Worm (Caenorhabditis elegans) whole organism, midembryonic: ENCODE measurements around the gene fbxa-25.

Source experiments
- flt-1 ChIP-seq: fragments of 200-800 bp; sonication (Bioruptor generic); IDR thresholded peaks from 2 replicates; pipeline ENCODE4 v1.3.6; 2022; ENCODE audit warnings: missing genetic modification characterization, missing compliant biosample characterization
- med-1 ChIP-seq: sonication (generic microtip); optimal IDR thresholded peaks from 2 replicates; lab custom pipeline; 2017; ENCODE audit warnings: missing genetic modification characterization, mild to moderate bottlenecking, missing compliant biosample characterization, antibody characterized with exemption, missing genetic modification reagents; ENCODE audit not compliant: insufficient read depth
- tab-1 ChIP-seq: fragments of 200-800 bp; sonication (Bioruptor generic); IDR thresholded peaks from 2 replicates; pipeline ENCODE4 v1.3.6; 2022; ENCODE audit warnings: missing genetic modification characterization, missing compliant biosample characterization
- ztf-23 ChIP-seq: fragments of 200-800 bp; sonication (Bioruptor generic); IDR thresholded peaks from 2 replicates; pipeline ENCODE4 v1.3.6; 2022; ENCODE audit warnings: missing genetic modification reagents, missing genetic modification characterization, missing compliant biosample characterization

DNA sequence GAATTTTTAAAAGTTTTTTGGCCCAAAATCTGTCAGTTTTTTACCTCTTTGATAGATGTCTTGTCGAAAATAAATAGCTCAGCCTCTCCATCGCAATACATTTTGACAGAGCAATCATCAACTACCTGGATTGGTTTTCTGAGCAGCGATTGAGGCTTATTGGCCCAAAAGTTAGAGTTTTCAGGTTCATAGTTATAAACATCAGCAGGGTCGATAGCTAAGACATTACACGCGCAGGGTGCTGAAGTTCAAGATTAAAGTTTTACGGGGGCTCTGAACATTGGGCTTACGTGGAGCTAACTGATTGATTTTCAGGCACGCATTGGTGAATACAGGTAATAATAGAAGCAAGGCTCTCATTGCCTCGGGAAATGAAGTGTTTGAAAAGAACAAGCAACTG lies 10.4 kb upstream of the fbxa-25 start, which contains the start of gene Y82E9BR.9:
- TF ChIP-seq tab-1 (no peak), ztf-23 (GFP tag; lab: Robert Waterston, UW) (no peak), flt-1 (GFP tag; lab: Robert Waterston, UW) (no peak), med-1 (GFP tag; lab: Kevin White, UChicago) (no peak)
